Worm (Caenorhabditis elegans) whole organism, late embryonic: ENCODE measurements around the gene srw-69.

ENCODE experiments used
- elt-2 ChIP-seq: sonication (generic microtip); optimal IDR thresholded peaks from 2 replicates; lab custom pipeline; 2016; ENCODE audit warnings: missing genetic modification reagents, missing genetic modification characterization, missing compliant biosample characterization
- fax-1 ChIP-seq: sonication (generic microtip); optimal IDR thresholded peaks from 2 replicates; lab custom pipeline; 2016; ENCODE audit warnings: missing genotype, missing genetic modification characterization, missing compliant biosample characterization
- pat-9 ChIP-seq: fragments of 200-800 bp; sonication (Bioruptor generic); optimal IDR thresholded peaks from 2 replicates; lab custom pipeline; 2018; ENCODE audit warnings: mild to moderate bottlenecking, missing genetic modification characterization, moderate library complexity, missing compliant biosample characterization

DNA sequence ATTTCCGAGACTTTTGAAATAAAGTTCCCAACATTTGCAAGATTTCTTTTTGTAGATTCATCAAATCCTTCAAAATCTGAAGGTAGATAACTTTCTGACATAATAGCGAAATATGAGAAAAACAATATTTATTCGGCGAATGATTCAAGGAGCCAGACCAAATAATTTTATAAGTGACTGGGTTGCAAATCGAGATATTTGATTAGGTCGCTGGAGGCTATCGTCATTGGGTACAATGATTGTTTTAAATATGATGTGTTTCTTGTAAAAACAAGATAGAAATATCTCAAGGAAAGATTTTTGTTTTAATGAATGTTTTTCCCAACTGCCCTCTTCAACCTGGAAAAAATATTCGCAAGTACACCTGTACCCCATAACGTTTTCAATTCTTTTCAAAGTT lies at the start of gene srw-69:
- TF ChIP-seq fax-1 (tag; lab: Kevin White, UChicago) (no peak), elt-2 (no peak), pat-9 (tag; lab: Kevin White, UChicago) (no peak)
